Fruit fly (Drosophila melanogaster) whole organism, embryonic: ENCODE data around the gene VGlut.

Experiments
- Aef1 ChIP-seq: fragments of 200-800 bp; sonication (Bioruptor generic); IDR thresholded peaks from 3 replicates; pipeline ENCODE4 v1.3.6; 2022; ENCODE audit warnings: missing biosample characterization, missing genetic modification characterization
- CG10147 ChIP-seq: fragments of 200-800 bp; sonication (Bioruptor generic); optimal IDR thresholded peaks from 2 replicates; lab custom pipeline; 2019; ENCODE audit warnings: missing biosample characterization, mild to moderate bottlenecking, missing genetic modification characterization, moderate library complexity
- CG10321 ChIP-seq: fragments of 200-800 bp; sonication (Bioruptor generic); IDR thresholded peaks from 2 replicates; pipeline ENCODE4 v1.3.6; 2022; ENCODE audit warnings: missing biosample characterization, missing genetic modification characterization
- CG10431 ChIP-seq: fragments of 200-800 bp; sonication (Bioruptor generic); optimal IDR thresholded peaks from 3 replicates; lab custom pipeline; 2018; ENCODE audit warnings: missing biosample characterization, mild to moderate bottlenecking, missing genetic modification characterization
- CG11093 ChIP-seq: fragments of 200-800 bp; sonication (Bioruptor generic); IDR thresholded peaks from 3 replicates; pipeline ENCODE4 v1.3.6; 2022; ENCODE audit warnings: missing biosample characterization, missing genetic modification characterization
- CG1233 ChIP-seq: fragments of 200-800 bp; sonication (Bioruptor generic); optimal IDR thresholded peaks from 4 replicates; lab custom pipeline; 2018; ENCODE audit warnings: missing biosample characterization, mild to moderate bottlenecking, missing genetic modification characterization
- CG12769 ChIP-seq: fragments of 200-800 bp; sonication (Bioruptor generic); optimal IDR thresholded peaks from 2 replicates; lab custom pipeline; 2019; ENCODE audit warnings: missing biosample characterization, mild to moderate bottlenecking, missing genetic modification characterization, moderate library complexity
- CG13123 ChIP-seq: fragments of 200-800 bp; sonication (Bioruptor generic); optimal IDR thresholded peaks from 2 replicates; lab custom pipeline; 2016; ENCODE audit warnings: missing biosample characterization, missing genetic modification characterization
- CG14014 ChIP-seq: fragments of 200-800 bp; sonication (Bioruptor generic); IDR thresholded peaks from 2 replicates; pipeline ENCODE4 v1.3.6; 2022; ENCODE audit warnings: missing biosample characterization, missing genetic modification characterization
- CG15601 ChIP-seq: fragments of 200-800 bp; sonication (Bioruptor generic); optimal IDR thresholded peaks from 3 replicates; lab custom pipeline; 2019; ENCODE audit warnings: missing biosample characterization, mild to moderate bottlenecking, missing genetic modification characterization, moderate library complexity
- CG15696 ChIP-seq: fragments of 200-800 bp; sonication (Bioruptor generic); optimal IDR thresholded peaks from 2 replicates; lab custom pipeline; 2019; ENCODE audit warnings: missing biosample characterization, mild to moderate bottlenecking, missing genetic modification characterization, moderate library complexity
- CG17186 ChIP-seq: fragments of 200-800 bp; sonication (Bioruptor generic); optimal IDR thresholded peaks from 3 replicates; lab custom pipeline; 2017; ENCODE audit warnings: missing biosample characterization, missing genetic modification reagents, missing genetic modification characterization
- CG31365 ChIP-seq: fragments of 200-800 bp; sonication (Bioruptor generic); optimal IDR thresholded peaks from 2 replicates; lab custom pipeline; 2018; ENCODE audit warnings: missing biosample characterization, mild to moderate bottlenecking, missing genetic modification characterization
- CG31441 ChIP-seq: fragments of 200-800 bp; sonication (Bioruptor generic); IDR thresholded peaks from 2 replicates; pipeline ENCODE4 v1.3.6; 2022; ENCODE audit warnings: missing biosample characterization, missing genetic modification characterization
- CG6254 ChIP-seq: fragments of 200-800 bp; sonication (Bioruptor generic); optimal IDR thresholded peaks from 3 replicates; lab custom pipeline; 2017; ENCODE audit warnings: mild to moderate bottlenecking, missing biosample characterization, missing genetic modification reagents, missing genetic modification characterization
- CG7745 ChIP-seq: fragments of 200-800 bp; sonication (Bioruptor generic); optimal IDR thresholded peaks from 2 replicates; lab custom pipeline; 2018; ENCODE audit warnings: missing biosample characterization, mild to moderate bottlenecking, missing genetic modification characterization, moderate library complexity
- CG8924 ChIP-seq: fragments of 200-800 bp; optimal IDR thresholded peaks from 3 replicates; lab custom pipeline; 2019; ENCODE audit warnings: missing biosample characterization, mild to moderate bottlenecking, missing genetic modification characterization, moderate library complexity
- CG9215 ChIP-seq: fragments of 200-800 bp; sonication (Bioruptor generic); IDR thresholded peaks from 2 replicates; pipeline ENCODE4 v1.3.6; 2022; ENCODE audit warnings: missing biosample characterization, missing genetic modification characterization
- CrebB ChIP-seq: fragments of 200-800 bp; sonication (Bioruptor generic); optimal IDR thresholded peaks from 3 replicates; lab custom pipeline; 2018; ENCODE audit warnings: missing biosample characterization, mild to moderate bottlenecking, missing genetic modification characterization
- D19B ChIP-seq: fragments of 200-800 bp; sonication (Bioruptor generic); optimal IDR thresholded peaks from 2 replicates; lab custom pipeline; 2017; ENCODE audit warnings: missing biosample characterization, mild to moderate bottlenecking, missing genetic modification characterization
- Dad ChIP-seq: fragments of 200-800 bp; sonication (Bioruptor generic); optimal IDR thresholded peaks from 3 replicates; lab custom pipeline; 2016; ENCODE audit warnings: missing biosample characterization, missing genetic modification characterization
- Dbx ChIP-seq: fragments of 200-800 bp; sonication (Bioruptor generic); IDR thresholded peaks from 3 replicates; pipeline ENCODE4 v1.3.6; 2022; ENCODE audit warnings: missing biosample characterization, missing genetic modification characterization
- Drgx ChIP-seq: fragments of 200-800 bp; sonication (Bioruptor generic); IDR thresholded peaks from 2 replicates; pipeline ENCODE4 v1.3.6; 2022; ENCODE audit warnings: missing biosample characterization, missing genetic modification characterization
- HLHmδ ChIP-seq: fragments of 200-800 bp; sonication (Bioruptor generic); optimal IDR thresholded peaks from 2 replicates; lab custom pipeline; 2018; ENCODE audit warnings: missing biosample characterization, mild to moderate bottlenecking, missing genetic modification characterization, moderate library complexity
- NK7.1 ChIP-seq: fragments of 200-800 bp; sonication (Bioruptor generic); optimal IDR thresholded peaks from 3 replicates; lab custom pipeline; 2016; ENCODE audit warnings: missing biosample characterization, missing genetic modification characterization
- Neu2 ChIP-seq: fragments of 200-800 bp; sonication (Bioruptor generic); optimal IDR thresholded peaks from 3 replicates; lab custom pipeline; 2016; ENCODE audit warnings: missing biosample characterization, missing genetic modification characterization, borderline replicate concordance
- Oaz ChIP-seq: fragments of 200-800 bp; sonication (Bioruptor generic); IDR thresholded peaks from 2 replicates; pipeline ENCODE4 v1.3.6; 2022; ENCODE audit warnings: missing biosample characterization, missing genetic modification characterization
- Opbp ChIP-seq: fragments of 200-800 bp; sonication (Bioruptor generic); IDR thresholded peaks from 3 replicates; pipeline ENCODE4 v1.3.6; 2022; ENCODE audit warnings: missing biosample characterization, missing genetic modification characterization; ENCODE audit not compliant: partially characterized antibody
- Optix ChIP-seq: fragments of 200-800 bp; sonication (Bioruptor generic); IDR thresholded peaks from 3 replicates; pipeline ENCODE4 v1.3.6; 2022; ENCODE audit warnings: missing biosample characterization, missing genetic modification characterization
- Ptx1 ChIP-seq: fragments of 200-800 bp; sonication (Bioruptor generic); IDR thresholded peaks from 2 replicates; pipeline ENCODE4 v1.3.6; 2022; ENCODE audit warnings: missing biosample characterization, missing genetic modification characterization
- Sin3A ChIP-seq: fragments of >200 bp; optimal IDR thresholded peaks from 2 replicates; lab custom pipeline; 2018
- Spps ChIP-seq: fragments of 200-800 bp; sonication (Bioruptor generic); optimal IDR thresholded peaks from 2 replicates; lab custom pipeline; 2018; ENCODE audit warnings: missing biosample characterization, mild to moderate bottlenecking, missing genetic modification characterization
- Xrp1 ChIP-seq: fragments of 200-800 bp; sonication (Bioruptor generic); IDR thresholded peaks from 2 replicates; pipeline ENCODE4 v1.3.6; 2022; ENCODE audit warnings: missing biosample characterization, missing genetic modification characterization
- ab ChIP-seq: fragments of 200-800 bp; sonication (Bioruptor generic); optimal IDR thresholded peaks from 2 replicates; lab custom pipeline; 2016; ENCODE audit warnings: missing biosample characterization, missing genetic modification characterization
- bigmax ChIP-seq: fragments of 200-800 bp; sonication (Bioruptor generic); optimal IDR thresholded peaks from 2 replicates; lab custom pipeline; 2018; ENCODE audit warnings: missing biosample characterization, mild to moderate bottlenecking, missing genetic modification characterization
- btn ChIP-seq: fragments of 200-800 bp; sonication (Bioruptor generic); optimal IDR thresholded peaks from 2 replicates; lab custom pipeline; 2016; ENCODE audit warnings: missing biosample characterization, missing genetic modification characterization
- crp ChIP-seq, 2 experiments: fragments of 200-800 bp; sonication (Bioruptor generic); optimal IDR thresholded peaks; 2 replicates in 1 of 2; 3 replicates in 1 of 2; lab custom pipeline; 2017; ENCODE audit warnings: missing biosample characterization in 2 of 2, missing genetic modification characterization in 2 of 2, mild to moderate bottlenecking in 1 of 2, moderate library complexity in 1 of 2
- eyg ChIP-seq: fragments of 200-800 bp; sonication (Bioruptor generic); optimal IDR thresholded peaks from 3 replicates; lab custom pipeline; 2016; ENCODE audit warnings: missing biosample characterization, missing genetic modification characterization
- grau ChIP-seq: fragments of 200-800 bp; optimal IDR thresholded peaks from 3 replicates; lab custom pipeline; 2019; ENCODE audit warnings: missing biosample characterization, mild to moderate bottlenecking, missing genetic modification characterization, moderate library complexity
- gsb ChIP-seq: fragments of 200-800 bp; sonication (Bioruptor generic); IDR thresholded peaks from 2 replicates; pipeline ENCODE4 v1.3.6; 2022; ENCODE audit warnings: missing biosample characterization, missing genetic modification characterization
- gt ChIP-seq: fragments of 200-800 bp; sonication (Bioruptor generic); IDR thresholded peaks from 2 replicates; pipeline ENCODE4 v1.3.6; 2022; ENCODE audit warnings: missing biosample characterization, missing genetic modification characterization
- lab ChIP-seq: fragments of 200-800 bp; sonication (Bioruptor generic); optimal IDR thresholded peaks from 3 replicates; lab custom pipeline; 2017; ENCODE audit warnings: missing biosample characterization, missing genetic modification characterization, mild to moderate bottlenecking, moderate library complexity, missing genetic modification reagents
- lbe ChIP-seq: fragments of 200-800 bp; sonication (Bioruptor generic); optimal IDR thresholded peaks from 2 replicates; lab custom pipeline; 2016; ENCODE audit warnings: missing biosample characterization, mild to moderate bottlenecking, missing genetic modification characterization
- mirr ChIP-seq: fragments of 200-800 bp; sonication (Bioruptor generic); optimal IDR thresholded peaks from 3 replicates; lab custom pipeline; 2018; ENCODE audit warnings: missing biosample characterization, mild to moderate bottlenecking, missing genetic modification characterization
- oc ChIP-seq: fragments of 200-800 bp; sonication (Bioruptor generic); optimal IDR thresholded peaks from 2 replicates; lab custom pipeline; 2018; ENCODE audit warnings: missing biosample characterization, mild to moderate bottlenecking, missing genetic modification characterization, moderate library complexity
- pnt ChIP-seq: fragments of 200-800 bp; sonication (Bioruptor generic); optimal IDR thresholded peaks from 3 replicates; lab custom pipeline; 2016; ENCODE audit warnings: missing biosample characterization, missing genetic modification characterization
- sim ChIP-seq: fragments of 200-800 bp; sonication (Bioruptor generic); IDR thresholded peaks from 2 replicates; pipeline ENCODE4 v1.3.6; 2022; ENCODE audit warnings: missing biosample characterization, missing genetic modification characterization
- slbo ChIP-seq: fragments of 200-800 bp; sonication (Bioruptor generic); IDR thresholded peaks from 2 replicates; pipeline ENCODE4 v1.3.6; 2022; ENCODE audit warnings: missing biosample characterization, missing genetic modification characterization
- slp2 ChIP-seq: fragments of 200-800 bp; sonication (Bioruptor generic); optimal IDR thresholded peaks from 2 replicates; lab custom pipeline; 2016; ENCODE audit warnings: missing biosample characterization, missing genetic modification characterization
- tin ChIP-seq: fragments of 200-800 bp; sonication (Bioruptor generic); optimal IDR thresholded peaks from 3 replicates; lab custom pipeline; 2016; ENCODE audit warnings: missing biosample characterization, missing genetic modification characterization
- toy ChIP-seq: fragments of 200-800 bp; sonication (Bioruptor generic); IDR thresholded peaks from 2 replicates; pipeline ENCODE4 v1.3.6; 2022; ENCODE audit warnings: missing biosample characterization, missing genetic modification characterization
- vnd ChIP-seq: fragments of 200-800 bp; sonication (Bioruptor generic); IDR thresholded peaks from 3 replicates; pipeline ENCODE4 v1.3.6; 2022; ENCODE audit warnings: missing biosample characterization, missing genetic modification characterization; ENCODE audit not compliant: partially characterized antibody

Gene VGlut

dm6 chr2L:2380805-2381204 is 19.3 kb upstream of the VGlut start, which contains the start of gene Eogt (continued):
- TF ChIP-seq NK7.1 (GFP tag; lab: Kevin White, UChicago) (no peak), Ptx1 (GFP tag; lab: Robert Waterston, UW) (peak; percentile 98), CG8924 (tag; lab: Kevin White, UChicago) (peak; percentile 94), CG15601 (tag; lab: Kevin White, UChicago) (peak; percentile 91), Opbp (GFP tag; lab: Robert Waterston, UW) (no peak), toy (GFP tag; lab: Robert Waterston, UW) (peak; percentile 88), CG11093 (GFP tag; lab: Robert Waterston, UW) (peak; percentile 96), gsb (GFP tag; lab: Robert Waterston, UW) (peak; percentile 92), CG1233 (GFP tag; lab: Kevin White, UChicago) (peak; percentile 86), lbe (GFP tag; lab: Kevin White, UChicago) (peak; percentile 90), bigmax (GFP tag; lab: Kevin White, UChicago) (no peak), grau (tag; lab: Kevin White, UChicago) (peak; percentile 94), Optix (GFP tag; lab: Robert Waterston, UW) (peak; percentile 93), CG7745 (tag; lab: Kevin White, UChicago) (no peak), HLHmδ (GFP tag; lab: Kevin White, UChicago) (no peak), Aef1 (GFP tag; lab: Robert Waterston, UW) (peak; percentile 97), CG10147 (GFP tag; lab: Kevin White, UChicago) (peak; percentile 85), CrebB (tag; lab: Kevin White, UChicago) (peak; percentile 91), ab (GFP tag; lab: Kevin White, UChicago) (peak; percentile 53), oc (tag; lab: Kevin White, UChicago) (peak; percentile 98), CG9215 (peak; percentile 91), CG12769 (tag; lab: Kevin White, UChicago) (peak; percentile 97), Oaz (GFP tag; lab: Robert Waterston, UW) (peak; percentile 95), crp (GFP tag; optimal IDR thresholded peaks at IDR 0.05; lab: Kevin White, UChicago) (peak in 1 of 2 experiments; percentile 64), slp2 (peak; percentile 63), Neu2 (no peak), CG10431 (peak; percentile 67), CG13123 (GFP tag; lab: Kevin White, UChicago) (peak; percentile 88), eyg (GFP tag; lab: Kevin White, UChicago) (no peak), D19B (GFP tag; lab: Kevin White, UChicago) (peak; percentile 68), tin (GFP tag; lab: Kevin White, UChicago) (peak; percentile 88), Xrp1 (GFP tag; lab: Robert Waterston, UW) (peak; percentile 98), mirr (GFP tag; lab: Kevin White, UChicago) (peak; percentile 46), CG6254 (GFP tag; lab: Kevin White, UChicago) (peak; percentile 78), CG15696 (tag; lab: Kevin White, UChicago) (peak; percentile 92), btn (GFP tag; lab: Kevin White, UChicago) (no peak), lab (GFP tag; lab: Kevin White, UChicago) (peak; percentile 90), CG31365 (tag; lab: Kevin White, UChicago) (peak; percentile 49), Dad (GFP tag; lab: Kevin White, UChicago) (peak; percentile 39), Spps (tag; lab: Kevin White, UChicago) (peak; percentile 85), CG31441 (GFP tag; lab: Robert Waterston, UW) (peak; percentile 86), slbo (GFP tag; lab: Robert Waterston, UW) (peak; percentile 98), CG10321 (peak; percentile 80), sim (GFP tag; lab: Robert Waterston, UW) (peak; percentile 92), gt (peak; percentile 92), CG17186 (GFP tag; lab: Kevin White, UChicago) (peak; percentile 64), pnt (GFP tag; lab: Kevin White, UChicago) (peak; percentile 68), Sin3A (lab: Kevin White, UChicago) (peak; percentile 31), Dbx (GFP tag; lab: Robert Waterston, UW) (peak; percentile 95), CG14014 (GFP tag; lab: Robert Waterston, UW) (peak; percentile 97), Drgx (GFP tag; lab: Robert Waterston, UW) (peak; percentile 94), vnd (GFP tag; lab: Robert Waterston, UW) (no peak)
